Worm (Caenorhabditis elegans): ENCODE results near the gene hex-1.

DNA sequence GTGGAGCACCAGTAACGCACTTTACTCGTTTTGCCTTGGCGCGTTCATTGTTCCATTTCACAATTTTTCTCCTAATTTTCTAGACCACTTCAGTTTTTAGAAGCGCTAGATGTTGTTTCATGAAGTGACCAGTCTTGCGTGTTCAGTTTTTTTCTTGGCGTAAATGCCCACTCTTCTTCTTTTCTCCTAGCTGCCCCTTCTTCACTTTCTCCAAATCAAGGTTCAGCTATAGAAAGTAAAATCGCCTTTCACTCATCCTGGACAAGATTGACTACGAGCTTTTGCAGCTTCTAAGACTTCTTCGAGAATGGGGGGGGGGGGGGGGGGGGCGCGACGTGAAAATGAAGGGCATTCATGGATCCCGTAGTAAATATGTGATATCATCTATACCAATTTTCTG, 8.2 kb upstream of the hex-1 start:
- no peak for TF ChIP-seq ref-1 (GFP tag; conservative IDR thresholded peaks at IDR 0.05)
- no peak for TF ChIP-seq klf-2 (GFP tag; conservative IDR thresholded peaks at IDR 0.05)

Data from whole organism, midembryonic.